Fruit fly (Drosophila melanogaster) whole organism, embryonic: ENCODE results near the gene CG15515.

Source experiments
- Bteb2 ChIP-seq: fragments of 200-800 bp; sonication (Bioruptor generic); optimal IDR thresholded peaks from 2 replicates; lab custom pipeline; 2016; ENCODE audit warnings: missing biosample characterization, missing genetic modification characterization
- CG10543 ChIP-seq: fragments of 200-800 bp; sonication (Bioruptor generic); optimal IDR thresholded peaks from 3 replicates; lab custom pipeline; 2017; ENCODE audit warnings: missing biosample characterization, mild to moderate bottlenecking, missing genetic modification characterization, moderate library complexity
- CG10979 ChIP-seq: fragments of 200-800 bp; sonication (Bioruptor generic); optimal IDR thresholded peaks from 2 replicates; lab custom pipeline; 2018; ENCODE audit warnings: missing biosample characterization, mild to moderate bottlenecking, missing genetic modification characterization, moderate library complexity
- CG13287 ChIP-seq: fragments of 200-800 bp; sonication (Bioruptor generic); IDR thresholded peaks from 2 replicates; pipeline ENCODE4 v1.3.6; 2022; ENCODE audit warnings: missing biosample characterization, missing genetic modification characterization; ENCODE audit not compliant: partially characterized antibody
- CG13624 ChIP-seq: fragments of 200-800 bp; sonication (Bioruptor generic); optimal IDR thresholded peaks from 2 replicates; lab custom pipeline; 2016; ENCODE audit warnings: missing biosample characterization, missing genetic modification characterization
- CG1529 ChIP-seq: fragments of 200-800 bp; sonication (Bioruptor generic); optimal IDR thresholded peaks from 3 replicates; lab custom pipeline; 2018; ENCODE audit warnings: missing biosample characterization, missing genetic modification characterization
- CG16863 ChIP-seq: fragments of 200-800 bp; sonication (Bioruptor generic); optimal IDR thresholded peaks from 3 replicates; lab custom pipeline; 2016; ENCODE audit warnings: missing biosample characterization, missing genetic modification characterization
- CG1792 ChIP-seq: fragments of 200-800 bp; sonication (Bioruptor generic); optimal IDR thresholded peaks from 2 replicates; lab custom pipeline; 2016; ENCODE audit warnings: missing biosample characterization, missing genetic modification characterization
- CG31441 ChIP-seq: fragments of 200-800 bp; sonication (Bioruptor generic); IDR thresholded peaks from 2 replicates; pipeline ENCODE4 v1.3.6; 2022; ENCODE audit warnings: missing biosample characterization, missing genetic modification characterization
- CG3407 ChIP-seq: fragments of 200-800 bp; sonication (Bioruptor generic); optimal IDR thresholded peaks from 2 replicates; lab custom pipeline; 2018; ENCODE audit warnings: missing biosample characterization, mild to moderate bottlenecking, missing genetic modification characterization
- CG34224 ChIP-seq: fragments of 200-800 bp; sonication (Bioruptor generic); IDR thresholded peaks from 3 replicates; pipeline ENCODE4 v1.3.6; 2022; ENCODE audit warnings: missing biosample characterization, missing genetic modification characterization; ENCODE audit not compliant: partially characterized antibody
- CG3995 ChIP-seq: fragments of 200-800 bp; sonication (Bioruptor generic); optimal IDR thresholded peaks from 3 replicates; lab custom pipeline; 2016; ENCODE audit warnings: missing biosample characterization, missing genetic modification characterization
- CG4328 ChIP-seq: fragments of 200-800 bp; sonication (Bioruptor generic); optimal IDR thresholded peaks from 3 replicates; lab custom pipeline; 2017; ENCODE audit warnings: missing biosample characterization, missing genetic modification reagents, missing genetic modification characterization
- CG4820 ChIP-seq: fragments of 200-800 bp; sonication (Bioruptor generic); optimal IDR thresholded peaks from 3 replicates; lab custom pipeline; 2016; ENCODE audit warnings: missing biosample characterization, missing genetic modification characterization
- CG6765 ChIP-seq: fragments of 200-800 bp; sonication (Bioruptor generic); optimal IDR thresholded peaks from 3 replicates; lab custom pipeline; 2017; ENCODE audit warnings: missing biosample characterization, mild to moderate bottlenecking, missing genetic modification characterization
- CG7556 ChIP-seq: fragments of 200-800 bp; sonication (Bioruptor generic); optimal IDR thresholded peaks from 2 replicates; lab custom pipeline; 2017; ENCODE audit warnings: missing biosample characterization, mild to moderate bottlenecking, missing genetic modification characterization
- CG8944 ChIP-seq: fragments of 200-800 bp; sonication (Bioruptor generic); optimal IDR thresholded peaks from 3 replicates; lab custom pipeline; 2016; ENCODE audit warnings: missing biosample characterization, missing genetic modification characterization
- CG9609 ChIP-seq: fragments of 200-800 bp; sonication (Bioruptor generic); optimal IDR thresholded peaks from 3 replicates; lab custom pipeline; 2016; ENCODE audit warnings: missing biosample characterization, missing genetic modification characterization
- CG9817 ChIP-seq: fragments of 200-800 bp; sonication (Bioruptor generic); optimal IDR thresholded peaks from 2 replicates; lab custom pipeline; 2018; ENCODE audit warnings: missing biosample characterization, mild to moderate bottlenecking, missing genetic modification characterization, moderate library complexity
- Doc3 ChIP-seq: fragments of 200-800 bp; sonication (Bioruptor generic); IDR thresholded peaks from 3 replicates; pipeline ENCODE4 v1.3.6; 2022; ENCODE audit warnings: missing biosample characterization, missing genetic modification characterization; ENCODE audit not compliant: partially characterized antibody
- Drgx ChIP-seq: fragments of 200-800 bp; sonication (Bioruptor generic); IDR thresholded peaks from 2 replicates; pipeline ENCODE4 v1.3.6; 2022; ENCODE audit warnings: missing biosample characterization, missing genetic modification characterization
- E2f2 ChIP-seq: fragments of 200-800 bp; sonication (Bioruptor generic); IDR thresholded peaks from 2 replicates; pipeline ENCODE4 v1.3.6; 2022; ENCODE audit warnings: missing biosample characterization, missing genetic modification characterization
- Eip74EF ChIP-seq, 2 experiments: fragments of 200-800 bp in 1 of 2; fragments of >200 bp in 1 of 2; sonication (Bioruptor generic) in 1 of 2; optimal IDR thresholded peaks; 2 replicates each; lab custom pipeline; 2017 to 2019; ENCODE audit warnings: missing biosample characterization in 2 of 2, missing genetic modification characterization in 2 of 2, mild to moderate bottlenecking in 1 of 2, moderate library complexity in 1 of 2
- Fer2 ChIP-seq: fragments of 200-800 bp; sonication (Bioruptor generic); optimal IDR thresholded peaks from 2 replicates; lab custom pipeline; 2018; ENCODE audit warnings: missing biosample characterization, mild to moderate bottlenecking, missing genetic modification characterization, moderate library complexity
- HHEX ChIP-seq: fragments of 200-800 bp; sonication (Bioruptor generic); optimal IDR thresholded peaks from 3 replicates; lab custom pipeline; 2017; ENCODE audit warnings: missing biosample characterization, mild to moderate bottlenecking, missing genetic modification characterization, missing genetic modification reagents
- HmgZ ChIP-seq: fragments of 200-800 bp; sonication (Bioruptor generic); optimal IDR thresholded peaks from 2 replicates; lab custom pipeline; 2018; ENCODE audit warnings: missing biosample characterization, mild to moderate bottlenecking, missing genetic modification characterization
- Max ChIP-seq: fragments of 200-800 bp; sonication (Bioruptor generic); optimal IDR thresholded peaks from 2 replicates; lab custom pipeline; 2016; ENCODE audit warnings: missing biosample characterization, mild to moderate bottlenecking, missing genetic modification characterization
- Nf-YB ChIP-seq: fragments of 200-800 bp; sonication (Bioruptor generic); optimal IDR thresholded peaks from 3 replicates; lab custom pipeline; 2019; ENCODE audit warnings: missing biosample characterization, mild to moderate bottlenecking, missing genetic modification characterization, moderate library complexity
- Rfx ChIP-seq: fragments of 200-800 bp; sonication (Bioruptor generic); IDR thresholded peaks from 2 replicates; pipeline ENCODE4 v1.3.6; 2022; ENCODE audit warnings: missing biosample characterization, missing genetic modification characterization
- Taf1 ChIP-seq: fragments of 200-800 bp; sonication (Bioruptor generic); IDR thresholded peaks from 2 replicates; pipeline ENCODE4 v1.3.6; 2022; ENCODE audit warnings: missing biosample characterization, missing genetic modification characterization
- chif ChIP-seq, 2 experiments: fragments of 200-800 bp; sonication (Bioruptor generic); optimal IDR thresholded peaks; 3 replicates each; lab custom pipeline; 2016; ENCODE audit warnings: missing biosample characterization in 2 of 2, missing genetic modification characterization in 2 of 2
- esg ChIP-seq: fragments of 200-800 bp; sonication (Bioruptor generic); conservative IDR thresholded peaks from 2 replicates; pipeline ENCODE4 v1.3.6; 2022; ENCODE audit warnings: missing biosample characterization, missing genetic modification characterization
- gcm ChIP-seq: fragments of 200-800 bp; sonication (Bioruptor generic); optimal IDR thresholded peaks from 2 replicates; lab custom pipeline; 2019; ENCODE audit warnings: missing biosample characterization, mild to moderate bottlenecking, missing genetic modification characterization, moderate library complexity
- grn ChIP-seq: fragments of 200-800 bp; sonication (Bioruptor generic); optimal IDR thresholded peaks from 3 replicates; lab custom pipeline; 2017; ENCODE audit warnings: missing biosample characterization, missing genetic modification characterization
- hkb ChIP-seq, 2 experiments: fragments of 200-800 bp in 1 of 2; fragments of >200 bp in 1 of 2; sonication (Bioruptor generic) in 1 of 2; IDR thresholded peaks in 1 of 2; optimal IDR thresholded peaks in 1 of 2; 2 replicates each; pipeline versions ENCODE4 v1.3.6 to Lab custom; 2017 to 2022; ENCODE audit warnings: missing biosample characterization in 1 of 2, missing genetic modification characterization in 1 of 2
- klu ChIP-seq: fragments of 200-800 bp; sonication (Bioruptor generic); IDR thresholded peaks from 2 replicates; pipeline ENCODE4 v1.3.6; 2022; ENCODE audit warnings: missing biosample characterization, missing genetic modification characterization
- lov ChIP-seq, 2 experiments: fragments of 200-800 bp in 1 of 2; fragments of >200 bp in 1 of 2; sonication (Bioruptor generic) in 1 of 2; IDR thresholded peaks in 1 of 2; optimal IDR thresholded peaks in 1 of 2; 2 replicates in 1 of 2; 3 replicates in 1 of 2; pipeline versions ENCODE4 v1.3.6 to Lab custom; 2017 to 2022; ENCODE audit warnings: missing biosample characterization in 1 of 2, missing genetic modification characterization in 1 of 2
- nerfin-1 ChIP-seq: fragments of 200-800 bp; sonication (Bioruptor generic); optimal IDR thresholded peaks from 3 replicates; lab custom pipeline; 2019; ENCODE audit warnings: missing biosample characterization, mild to moderate bottlenecking, missing genetic modification characterization, moderate library complexity
- org-1 ChIP-seq: fragments of 200-800 bp; sonication (Bioruptor generic); optimal IDR thresholded peaks from 2 replicates; lab custom pipeline; 2017; ENCODE audit warnings: missing biosample characterization, missing genetic modification characterization
- otp ChIP-seq: fragments of 200-800 bp; sonication (Bioruptor generic); IDR thresholded peaks from 3 replicates; pipeline ENCODE4, ENCODE4 v1.3.6; 2022; ENCODE audit warnings: missing biosample characterization, missing genetic modification characterization
- prd ChIP-seq, 3 experiments: fragments of >200 bp in 2 of 3; fragments of 200-800 bp in 1 of 3; sonication (Bioruptor generic) in 1 of 3; optimal IDR thresholded peaks in 2 of 3; IDR thresholded peaks in 1 of 3; 2 replicates in 2 of 3; 3 replicates in 1 of 3; pipeline versions ENCODE4 v1.3.6 to Lab custom; 2017 to 2022; ENCODE audit warnings: missing biosample characterization in 1 of 3, missing genetic modification characterization in 1 of 3
- so ChIP-seq: fragments of 200-800 bp; sonication (Bioruptor generic); IDR thresholded peaks from 3 replicates; pipeline ENCODE4 v1.3.6; 2022; ENCODE audit warnings: missing biosample characterization, missing genetic modification characterization
- sug ChIP-seq: fragments of 200-800 bp; optimal IDR thresholded peaks from 2 replicates; lab custom pipeline; 2019; ENCODE audit warnings: missing biosample characterization, mild to moderate bottlenecking, missing genetic modification characterization, moderate library complexity
- tgo ChIP-seq: fragments of 200-800 bp; sonication (Bioruptor generic); IDR thresholded peaks from 3 replicates; pipeline ENCODE4 v1.3.6; 2022; ENCODE audit warnings: missing biosample characterization, missing genetic modification characterization
- twi ChIP-seq: fragments of 200-800 bp; optimal IDR thresholded peaks from 2 replicates; lab custom pipeline; 2019; ENCODE audit warnings: missing biosample characterization, mild to moderate bottlenecking, missing genetic modification characterization, moderate library complexity
- vvl ChIP-seq: fragments of 200-800 bp; sonication (Bioruptor generic); IDR thresholded peaks from 2 replicates; pipeline ENCODE4 v1.3.6; 2022; ENCODE audit warnings: missing biosample characterization, missing genetic modification characterization
- wek ChIP-seq: fragments of 200-800 bp; sonication (Bioruptor generic); optimal IDR thresholded peaks from 3 replicates; lab custom pipeline; 2018; ENCODE audit warnings: missing biosample characterization, mild to moderate bottlenecking, missing genetic modification characterization, moderate library complexity
- zfh1 ChIP-seq: fragments of 200-800 bp; sonication (Bioruptor generic); IDR thresholded peaks from 3 replicates; pipeline ENCODE4 v1.3.6; 2022; ENCODE audit warnings: missing biosample characterization, missing genetic modification characterization

CG15515 gene

dm6 chr3R:29894393-29894792 lies 10.9 kb upstream of the CG15515 start (continued):
- TF ChIP-seq CG3995 (GFP tag; lab: Kevin White, UChicago), result peak; percentile 16
- peak in 1 of 2 experiments; percentile 9 for TF ChIP-seq chif (GFP tag; optimal IDR thresholded peaks at IDR 0.05; lab: Kevin White, UChicago)
- peak; percentile 32; the same call in 1 of the 2 replicates for TF ChIP-seq Taf1
- TF ChIP-seq wek, result peak; percentile 27
- TF ChIP-seq Eip74EF (GFP tag; optimal IDR thresholded peaks at IDR 0.05; lab: Kevin White, UChicago), result peak in 1 of 2 experiments; percentile 51
- peak; percentile 37 for TF ChIP-seq nerfin-1 (tag; lab: Kevin White, UChicago)
- TF ChIP-seq CG1792 (GFP tag; lab: Kevin White, UChicago), result no peak
- peak; percentile 35; the same call in 1 of the 3 replicates for TF ChIP-seq zfh1 (GFP tag; lab: Robert Waterston, UW)
- peak; percentile 82 for TF ChIP-seq Rfx
- peak; percentile 63 for TF ChIP-seq HHEX (GFP tag; lab: Kevin White, UChicago)
- TF ChIP-seq Fer2 (tag; lab: Kevin White, UChicago), result peak; percentile 35
- peak; percentile 24 for TF ChIP-seq CG4820 (GFP tag; lab: Kevin White, UChicago)
- peak; percentile 64 for TF ChIP-seq CG9817 (tag; lab: Kevin White, UChicago)
- peak; percentile 21 for TF ChIP-seq Nf-YB (GFP tag; lab: Kevin White, UChicago)
- peak; percentile 35 for TF ChIP-seq CG8944 (GFP tag; lab: Kevin White, UChicago)
- TF ChIP-seq sug (tag; lab: Kevin White, UChicago), result peak; percentile 66
- TF ChIP-seq so (GFP tag; lab: Robert Waterston, UW), result peak; percentile 72
- no peak for TF ChIP-seq prd (optimal IDR thresholded peaks at IDR 0.05; lab: Kevin White, UChicago)
- TF ChIP-seq prd (GFP tag; IDR thresholded peaks at IDR 0.05; lab: Robert Waterston, UW), result peak; percentile 48; the same call in 2 of the 3 replicates
- TF ChIP-seq E2f2 (GFP tag; lab: Robert Waterston, UW), result peak; percentile 30; the same call in 1 of the 2 replicates
- TF ChIP-seq HmgZ, result peak; percentile 23
- peak; percentile 35; the same call in 1 of the 2 replicates for TF ChIP-seq esg (GFP tag; lab: Robert Waterston, UW)
- TF ChIP-seq gcm (GFP tag; lab: Kevin White, UChicago), result peak; percentile 5
- TF ChIP-seq tgo (GFP tag; lab: Robert Waterston, UW), result peak; percentile 67
- TF ChIP-seq CG4328 (GFP tag; lab: Kevin White, UChicago), result peak; percentile 8
- TF ChIP-seq CG1529 (GFP tag; lab: Kevin White, UChicago), result peak; percentile 23
- TF ChIP-seq CG3407 (GFP tag; lab: Kevin White, UChicago), result no peak
- TF ChIP-seq CG10543 (GFP tag; lab: Kevin White, UChicago), result peak; percentile 46
- peak; percentile 52 for TF ChIP-seq Bteb2 (GFP tag; lab: Kevin White, UChicago)
- no peak for TF ChIP-seq CG13287 (GFP tag; lab: Robert Waterston, UW)
- peak; percentile 20 for TF ChIP-seq twi (tag; lab: Kevin White, UChicago)
- TF ChIP-seq CG34224 (GFP tag; lab: Robert Waterston, UW), result no peak
- TF ChIP-seq grn, result no peak
- TF ChIP-seq CG31441 (GFP tag; lab: Robert Waterston, UW), result peak; percentile 76
- no peak for TF ChIP-seq lov (optimal IDR thresholded peaks at IDR 0.05; lab: Kevin White, UChicago)
- no peak for TF ChIP-seq lov (GFP tag; IDR thresholded peaks at IDR 0.05; lab: Robert Waterston, UW)
- TF ChIP-seq org-1 (GFP tag; lab: Kevin White, UChicago), result peak; percentile 35
- peak; percentile 51; the same call in 1 of the 2 replicates for TF ChIP-seq vvl
- TF ChIP-seq CG13624, result peak; percentile 55
- TF ChIP-seq otp (GFP tag; lab: Robert Waterston, UW), result no peak
- TF ChIP-seq hkb (optimal IDR thresholded peaks at IDR 0.05; lab: Kevin White, UChicago), result no peak
- peak; percentile 52 for TF ChIP-seq hkb (GFP tag; IDR thresholded peaks at IDR 0.05; lab: Robert Waterston, UW)
- TF ChIP-seq CG6765 (GFP tag; lab: Kevin White, UChicago), result peak; percentile 54
- TF ChIP-seq CG16863, result peak; percentile 14
- TF ChIP-seq CG7556, result peak; percentile 50
- TF ChIP-seq CG9609 (GFP tag; lab: Kevin White, UChicago), result peak; percentile 18
- peak; percentile 43 for TF ChIP-seq klu (GFP tag; lab: Robert Waterston, UW)
- peak; percentile 2 for TF ChIP-seq Max (GFP tag; lab: Kevin White, UChicago)
- TF ChIP-seq Doc3 (GFP tag; lab: Robert Waterston, UW), result no peak
- peak; percentile 18 for TF ChIP-seq CG10979 (tag; lab: Kevin White, UChicago)
- TF ChIP-seq Drgx (GFP tag; lab: Robert Waterston, UW), result peak; percentile 84
